Worm (Caenorhabditis elegans): ENCODE results near the gene fem-3.

The fem-3 gene

ce11 chrIV:9140172-9140805, 35.5 kb downstream of the fem-3 start:
- TF ChIP-seq T22C8.4 (GFP tag; IDR thresholded peaks at IDR 0.05): no peak
- TF ChIP-seq cog-1 (tag; optimal IDR thresholded peaks at IDR 0.05): no peak
- TF ChIP-seq klf-2 (GFP tag; conservative IDR thresholded peaks at IDR 0.05): no peak
- no peak for TF ChIP-seq ztf-23 (GFP tag; IDR thresholded peaks at IDR 0.05)
- no peak for TF ChIP-seq med-1 (GFP tag; optimal IDR thresholded peaks at IDR 0.05; ENCODE audit: insufficient read depth)
- no peak for TF ChIP-seq tab-1 (GFP tag; IDR thresholded peaks at IDR 0.05)

DNA sequence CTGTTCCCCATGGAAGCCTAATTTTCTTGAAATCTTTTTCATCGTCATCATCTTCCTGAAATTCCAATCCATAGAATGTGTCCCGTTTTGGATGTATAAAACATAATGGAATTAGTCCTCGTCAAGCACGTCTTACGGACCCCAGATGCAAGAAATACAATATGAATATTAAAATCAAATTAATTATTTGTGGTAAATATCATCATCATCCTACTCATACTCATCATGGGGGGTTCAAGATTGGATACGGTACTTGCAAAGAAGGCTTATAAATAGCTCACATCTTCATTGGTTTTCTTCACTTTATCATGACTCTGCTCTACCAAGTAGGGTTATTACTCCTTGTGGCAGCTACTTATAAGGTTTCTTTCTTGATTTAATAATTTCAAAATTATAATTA, 39.6 kb downstream of the fem-3 start, which contains the start of gene flp-1:
Gene flp-1, plus strand, starts transcription at position 301 of the 400 bp plus-strand sequence.
- TF ChIP-seq T22C8.4 (GFP tag; IDR thresholded peaks at IDR 0.05) (no peak), ztf-23 (GFP tag; IDR thresholded peaks at IDR 0.05) (no peak), klf-2 (GFP tag; conservative IDR thresholded peaks at IDR 0.05) (no peak), ref-1 (GFP tag; conservative IDR thresholded peaks at IDR 0.05) (no peak), flt-1 (GFP tag; IDR thresholded peaks at IDR 0.05) (no peak), ztf-29 (GFP tag; IDR thresholded peaks at IDR 0.05) (no peak), cog-1 (tag; optimal IDR thresholded peaks at IDR 0.05) (no peak), med-1 (GFP tag; optimal IDR thresholded peaks at IDR 0.05; ENCODE audit: insufficient read depth) (no peak), tab-1 (GFP tag; IDR thresholded peaks at IDR 0.05) (no peak)

- TF ChIP-seq klf-2 (GFP tag; conservative IDR thresholded peaks at IDR 0.05): no peak
- TF ChIP-seq cog-1 (tag; optimal IDR thresholded peaks at IDR 0.05): no peak
- no peak for TF ChIP-seq ztf-29 (GFP tag; IDR thresholded peaks at IDR 0.05)
- TF ChIP-seq tab-1 (GFP tag; IDR thresholded peaks at IDR 0.05): no peak
- TF ChIP-seq flt-1 (GFP tag; IDR thresholded peaks at IDR 0.05): no peak
- TF ChIP-seq ztf-23 (GFP tag; IDR thresholded peaks at IDR 0.05): no peak
- TF ChIP-seq ref-1 (GFP tag; conservative IDR thresholded peaks at IDR 0.05): no peak
- TF ChIP-seq T22C8.4 (GFP tag; IDR thresholded peaks at IDR 0.05): no peak
- TF ChIP-seq med-1 (GFP tag; optimal IDR thresholded peaks at IDR 0.05; ENCODE audit: insufficient read depth): no peak
Measured at ce11 chrIV:9146111-9146510, 41.3 kb downstream of the fem-3 start, which contains the start of gene daf-10. daf-10 (minus strand) TSS chrIV:9146211.

DNA sequence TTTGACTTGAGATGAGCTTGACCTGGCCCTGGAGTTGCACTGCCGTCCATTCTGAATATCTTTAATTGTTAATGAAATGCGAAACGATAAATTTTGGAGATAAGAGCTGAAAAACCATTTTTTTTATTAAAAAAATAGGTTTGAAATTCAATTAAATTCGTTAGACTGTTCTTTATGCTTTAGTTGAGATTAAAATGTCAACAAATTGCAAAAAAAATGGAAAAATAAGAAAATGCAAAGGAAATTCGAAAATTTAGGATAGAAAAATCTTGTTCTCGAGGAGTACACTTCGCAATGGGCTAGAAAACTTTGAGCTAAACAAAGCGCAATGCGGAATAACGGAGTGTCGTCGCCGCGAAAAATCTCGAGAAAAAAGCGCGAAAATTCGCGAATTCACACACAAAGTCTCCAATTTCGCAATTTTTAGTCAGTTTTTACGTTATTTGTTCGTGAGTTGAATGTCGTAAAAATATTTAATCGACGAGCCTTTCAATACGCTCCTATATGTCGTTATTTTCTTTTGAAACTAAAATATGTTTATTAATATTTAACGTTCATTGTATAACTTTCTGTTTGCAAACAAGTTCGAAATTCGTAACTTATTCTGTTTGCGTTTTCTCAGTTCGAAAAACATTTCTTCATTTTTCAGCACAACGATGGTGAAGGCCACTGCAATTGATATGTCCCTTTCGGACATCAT, 42.2 kb downstream of the fem-3 start, which contains the start of the genes rpb-12 and aly-2:
Gene rpb-12, minus strand, starts transcription at position 51 of the 700 bp plus-strand sequence.
Gene aly-2, plus strand, starts transcription at position 650 of the 700 bp plus-strand sequence.
- TF ChIP-seq med-1 (GFP tag; optimal IDR thresholded peaks at IDR 0.05; ENCODE audit: insufficient read depth): no peak
- TF ChIP-seq ztf-23 (GFP tag; IDR thresholded peaks at IDR 0.05): no peak
- no peak for TF ChIP-seq ref-1 (GFP tag; conservative IDR thresholded peaks at IDR 0.05)
- TF ChIP-seq ztf-29 (GFP tag; IDR thresholded peaks at IDR 0.05): no peak
- no peak for TF ChIP-seq cog-1 (tag; optimal IDR thresholded peaks at IDR 0.05)
- TF ChIP-seq klf-2 (GFP tag; conservative IDR thresholded peaks at IDR 0.05): no peak
- no peak for TF ChIP-seq T22C8.4 (GFP tag; IDR thresholded peaks at IDR 0.05)
- no peak for TF ChIP-seq flt-1 (GFP tag; IDR thresholded peaks at IDR 0.05)
- no peak for TF ChIP-seq tab-1 (GFP tag; IDR thresholded peaks at IDR 0.05)

DNA sequence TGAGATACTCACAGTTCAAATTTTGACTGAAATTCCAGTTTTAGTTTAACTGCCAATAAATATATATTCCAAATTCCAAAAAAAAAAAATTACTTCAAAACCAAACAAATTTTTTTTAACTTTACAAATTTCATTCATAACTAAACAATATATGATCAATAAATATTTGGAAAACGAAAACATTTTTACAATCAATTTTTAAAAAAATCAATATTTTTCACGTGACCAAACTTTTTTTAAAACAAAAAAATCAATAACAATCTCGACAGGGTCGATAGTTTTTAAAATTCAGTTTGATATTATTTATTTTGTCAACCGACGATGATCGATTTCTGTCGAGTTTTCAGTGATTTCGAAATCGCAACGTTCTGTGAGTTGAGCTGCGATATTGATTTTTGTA, 45.4 kb downstream of the fem-3 start, which contains the start of gene F23B2.7:
Gene F23B2.7, plus strand, starts transcription at position 301 of the 400 bp plus-strand sequence.
- no peak for TF ChIP-seq med-1 (GFP tag; optimal IDR thresholded peaks at IDR 0.05; ENCODE audit: insufficient read depth)
- no peak for TF ChIP-seq klf-2 (GFP tag; conservative IDR thresholded peaks at IDR 0.05)
- TF ChIP-seq cog-1 (tag; optimal IDR thresholded peaks at IDR 0.05): no peak

- TF ChIP-seq T22C8.4 (GFP tag; IDR thresholded peaks at IDR 0.05): no peak
- no peak for TF ChIP-seq ztf-23 (GFP tag; IDR thresholded peaks at IDR 0.05)
- no peak for TF ChIP-seq ztf-29 (GFP tag; IDR thresholded peaks at IDR 0.05)
- no peak for TF ChIP-seq med-1 (GFP tag; optimal IDR thresholded peaks at IDR 0.05; ENCODE audit: insufficient read depth)
- no peak for TF ChIP-seq klf-2 (GFP tag; conservative IDR thresholded peaks at IDR 0.05)
- no peak for TF ChIP-seq tab-1 (GFP tag; IDR thresholded peaks at IDR 0.05)
- no peak for TF ChIP-seq flt-1 (GFP tag; IDR thresholded peaks at IDR 0.05)
- no peak for TF ChIP-seq ref-1 (GFP tag; conservative IDR thresholded peaks at IDR 0.05)
- TF ChIP-seq cog-1 (tag; optimal IDR thresholded peaks at IDR 0.05): no peak
Measured at ce11 chrIV:9154263-9154662, 49.5 kb downstream of the fem-3 start, which contains the start of gene F23B2.10. F23B2.10 (minus strand) TSS chrIV:9154363.
